Fruit fly (Drosophila melanogaster) whole organism, embryonic: ENCODE data around the gene Shc.

Source experiments
- Atf-2 ChIP-seq: fragments of 200-800 bp; sonication (Bioruptor generic); optimal IDR thresholded peaks from 2 replicates; lab custom pipeline; 2016; ENCODE audit warnings: missing biosample characterization, missing genetic modification characterization
- B-H2 ChIP-seq: fragments of 200-800 bp; sonication (Bioruptor generic); optimal IDR thresholded peaks from 2 replicates; lab custom pipeline; 2018; ENCODE audit warnings: missing biosample characterization, mild to moderate bottlenecking, missing genetic modification characterization
- Bgb ChIP-seq: fragments of 200-800 bp; sonication (Bioruptor generic); IDR thresholded peaks from 2 replicates; pipeline ENCODE4 v1.3.6; 2022; ENCODE audit warnings: missing biosample characterization, missing genetic modification characterization; ENCODE audit not compliant: partially characterized antibody
- Bteb2 ChIP-seq: fragments of 200-800 bp; sonication (Bioruptor generic); optimal IDR thresholded peaks from 2 replicates; lab custom pipeline; 2016; ENCODE audit warnings: missing biosample characterization, missing genetic modification characterization
- CG11723 ChIP-seq: fragments of 200-800 bp; sonication (Bioruptor generic); optimal IDR thresholded peaks from 2 replicates; lab custom pipeline; 2017; ENCODE audit warnings: missing biosample characterization, mild to moderate bottlenecking, missing genetic modification characterization
- CG12299 ChIP-seq: fragments of 200-800 bp; sonication (Bioruptor generic); optimal IDR thresholded peaks from 2 replicates; lab custom pipeline; 2018; ENCODE audit warnings: missing biosample characterization, mild to moderate bottlenecking, missing genetic modification characterization
- CG13894 ChIP-seq: fragments of 200-800 bp; sonication (Bioruptor generic); optimal IDR thresholded peaks from 3 replicates; lab custom pipeline; 2018; ENCODE audit warnings: missing biosample characterization, mild to moderate bottlenecking, missing genetic modification characterization, moderate library complexity
- CG14014 ChIP-seq: fragments of 200-800 bp; sonication (Bioruptor generic); IDR thresholded peaks from 2 replicates; pipeline ENCODE4 v1.3.6; 2022; ENCODE audit warnings: missing biosample characterization, missing genetic modification characterization
- CG17186 ChIP-seq: fragments of 200-800 bp; sonication (Bioruptor generic); optimal IDR thresholded peaks from 3 replicates; lab custom pipeline; 2017; ENCODE audit warnings: missing biosample characterization, missing genetic modification reagents, missing genetic modification characterization
- CG17385 ChIP-seq: fragments of 200-800 bp; sonication (Bioruptor generic); optimal IDR thresholded peaks from 3 replicates; lab custom pipeline; 2018; ENCODE audit warnings: missing biosample characterization, mild to moderate bottlenecking, missing genetic modification characterization
- CG18476 ChIP-seq: fragments of 200-800 bp; sonication (Bioruptor generic); optimal IDR thresholded peaks from 2 replicates; lab custom pipeline; 2016; ENCODE audit warnings: missing biosample characterization, mild to moderate bottlenecking, missing genetic modification characterization
- CG2116 ChIP-seq: fragments of 200-800 bp; sonication (Bioruptor generic); optimal IDR thresholded peaks from 3 replicates; lab custom pipeline; 2018; ENCODE audit warnings: missing biosample characterization, mild to moderate bottlenecking, missing genetic modification characterization
- CG31388 ChIP-seq: fragments of 200-800 bp; sonication (Bioruptor generic); optimal IDR thresholded peaks from 2 replicates; lab custom pipeline; 2016; ENCODE audit warnings: missing biosample characterization, missing genetic modification characterization
- CG34376 ChIP-seq: fragments of 200-800 bp; sonication (Bioruptor generic); optimal IDR thresholded peaks from 2 replicates; lab custom pipeline; 2018; ENCODE audit warnings: missing biosample characterization, mild to moderate bottlenecking, missing genetic modification characterization
- CG4820 ChIP-seq: fragments of 200-800 bp; sonication (Bioruptor generic); optimal IDR thresholded peaks from 3 replicates; lab custom pipeline; 2016; ENCODE audit warnings: missing biosample characterization, missing genetic modification characterization
- CG4854 ChIP-seq: fragments of 200-800 bp; sonication (Bioruptor generic); optimal IDR thresholded peaks from 2 replicates; lab custom pipeline; 2016; ENCODE audit warnings: missing biosample characterization, missing genetic modification characterization, inconsistent platforms
- CG7786 ChIP-seq: fragments of 200-800 bp; sonication (Bioruptor generic); optimal IDR thresholded peaks from 2 replicates; lab custom pipeline; 2016; ENCODE audit warnings: missing biosample characterization, missing genetic modification characterization
- CG8765 ChIP-seq: fragments of 200-800 bp; sonication (Bioruptor generic); IDR thresholded peaks from 2 replicates; pipeline ENCODE4 v1.3.6; 2022; ENCODE audit warnings: missing biosample characterization, missing genetic modification characterization
- CG8944 ChIP-seq: fragments of 200-800 bp; sonication (Bioruptor generic); optimal IDR thresholded peaks from 3 replicates; lab custom pipeline; 2016; ENCODE audit warnings: missing biosample characterization, missing genetic modification characterization
- CG9727 ChIP-seq: fragments of 200-800 bp; sonication (Bioruptor generic); optimal IDR thresholded peaks from 3 replicates; lab custom pipeline; 2017; ENCODE audit warnings: missing biosample characterization, mild to moderate bottlenecking, missing genetic modification characterization
- Chrac-16 ChIP-seq: fragments of 200-800 bp; sonication (Bioruptor generic); optimal IDR thresholded peaks from 3 replicates; lab custom pipeline; 2016; ENCODE audit warnings: missing biosample characterization, missing genetic modification characterization
- CoRest ChIP-seq: fragments of 200-800 bp; sonication (Bioruptor generic); optimal IDR thresholded peaks from 3 replicates; lab custom pipeline; 2018; ENCODE audit warnings: missing biosample characterization, mild to moderate bottlenecking, missing genetic modification characterization, moderate library complexity
- D19A ChIP-seq: fragments of 200-800 bp; optimal IDR thresholded peaks from 3 replicates; lab custom pipeline; 2019; ENCODE audit warnings: missing biosample characterization, mild to moderate bottlenecking, missing genetic modification characterization, moderate library complexity
- Dbx ChIP-seq: fragments of 200-800 bp; sonication (Bioruptor generic); IDR thresholded peaks from 3 replicates; pipeline ENCODE4 v1.3.6; 2022; ENCODE audit warnings: missing biosample characterization, missing genetic modification characterization
- Dip3 ChIP-seq: fragments of 200-800 bp; sonication (Bioruptor generic); optimal IDR thresholded peaks from 3 replicates; lab custom pipeline; 2016; ENCODE audit warnings: missing biosample characterization, missing genetic modification characterization
- ERR ChIP-seq: fragments of 200-800 bp; sonication (Bioruptor generic); optimal IDR thresholded peaks from 2 replicates; lab custom pipeline; 2016; ENCODE audit warnings: missing biosample characterization, missing genetic modification characterization
- Ets97D ChIP-seq: fragments of 200-800 bp; sonication (Bioruptor generic); optimal IDR thresholded peaks from 3 replicates; lab custom pipeline; 2016; ENCODE audit warnings: missing biosample characterization, missing genetic modification characterization
- Hr51 ChIP-seq, 2 experiments: fragments of 200-800 bp; sonication (Bioruptor generic); optimal IDR thresholded peaks; 2 replicates in 1 of 2; 3 replicates in 1 of 2; lab custom pipeline; 2016 to 2018; ENCODE audit warnings: missing biosample characterization in 2 of 2, missing genetic modification characterization in 2 of 2, mild to moderate bottlenecking in 1 of 2, moderate library complexity in 1 of 2
- NC2β ChIP-seq: fragments of 200-800 bp; sonication (Bioruptor generic); optimal IDR thresholded peaks from 2 replicates; lab custom pipeline; 2016; ENCODE audit warnings: missing biosample characterization, missing genetic modification characterization
- NfI ChIP-seq: fragments of 200-800 bp; sonication (Bioruptor generic); optimal IDR thresholded peaks from 3 replicates; lab custom pipeline; 2018; ENCODE audit warnings: missing biosample characterization, mild to moderate bottlenecking, missing genetic modification characterization, moderate library complexity
- Rfx ChIP-seq: fragments of 200-800 bp; sonication (Bioruptor generic); IDR thresholded peaks from 2 replicates; pipeline ENCODE4 v1.3.6; 2022; ENCODE audit warnings: missing biosample characterization, missing genetic modification characterization
- Scr ChIP-seq: fragments of 200-800 bp; sonication (Bioruptor generic); IDR thresholded peaks from 2 replicates; pipeline ENCODE4 v1.3.6; 2022; ENCODE audit warnings: missing biosample characterization, missing genetic modification characterization; ENCODE audit not compliant: partially characterized antibody
- caup ChIP-seq: fragments of 200-800 bp; sonication (Bioruptor generic); optimal IDR thresholded peaks from 3 replicates; lab custom pipeline; 2017; ENCODE audit warnings: missing biosample characterization, mild to moderate bottlenecking, missing genetic modification characterization, moderate library complexity; ENCODE audit not compliant: severe bottlenecking
- chinmo ChIP-seq: fragments of 200-800 bp; sonication (Bioruptor generic); IDR thresholded peaks from 4 replicates; pipeline ENCODE4 v1.3.6; 2022; ENCODE audit warnings: missing biosample characterization, missing genetic modification characterization; ENCODE audit not compliant: partially characterized antibody
- chn ChIP-seq: fragments of 200-800 bp; sonication (Bioruptor generic); optimal IDR thresholded peaks from 2 replicates; lab custom pipeline; 2016; ENCODE audit warnings: missing biosample characterization, missing genetic modification characterization
- fu2 ChIP-seq: fragments of 200-800 bp; sonication (Bioruptor generic); optimal IDR thresholded peaks from 2 replicates; lab custom pipeline; 2016; ENCODE audit warnings: missing biosample characterization, missing genetic modification characterization
- gem ChIP-seq: fragments of 200-800 bp; sonication (Bioruptor generic); optimal IDR thresholded peaks from 2 replicates; lab custom pipeline; 2019; ENCODE audit warnings: missing biosample characterization, mild to moderate bottlenecking, missing genetic modification characterization, moderate library complexity
- hth ChIP-seq: fragments of >200 bp; optimal IDR thresholded peaks from 2 replicates; lab custom pipeline; 2017; ENCODE audit warnings: inconsistent platforms
- inv ChIP-seq: fragments of 200-800 bp; sonication (Bioruptor generic); IDR thresholded peaks from 2 replicates; pipeline ENCODE4 v1.3.6; 2022; ENCODE audit warnings: missing biosample characterization, missing genetic modification characterization; ENCODE audit not compliant: partially characterized antibody
- kay ChIP-seq: fragments of 200-800 bp; sonication (Bioruptor generic); optimal IDR thresholded peaks from 2 replicates; lab custom pipeline; 2016; ENCODE audit warnings: missing biosample characterization, missing genetic modification characterization
- lbe ChIP-seq: fragments of 200-800 bp; sonication (Bioruptor generic); optimal IDR thresholded peaks from 2 replicates; lab custom pipeline; 2016; ENCODE audit warnings: missing biosample characterization, mild to moderate bottlenecking, missing genetic modification characterization
- mirr ChIP-seq: fragments of 200-800 bp; sonication (Bioruptor generic); optimal IDR thresholded peaks from 3 replicates; lab custom pipeline; 2018; ENCODE audit warnings: missing biosample characterization, mild to moderate bottlenecking, missing genetic modification characterization
- nmo ChIP-seq: fragments of 200-800 bp; sonication (Bioruptor generic); optimal IDR thresholded peaks from 2 replicates; lab custom pipeline; 2018; ENCODE audit warnings: missing biosample characterization, mild to moderate bottlenecking, missing genetic modification characterization, moderate library complexity
- sd ChIP-seq: fragments of 200-800 bp; sonication (Bioruptor generic); optimal IDR thresholded peaks from 3 replicates; lab custom pipeline; 2018; ENCODE audit warnings: missing biosample characterization, mild to moderate bottlenecking, missing genetic modification characterization, moderate library complexity
- sim ChIP-seq: fragments of 200-800 bp; sonication (Bioruptor generic); IDR thresholded peaks from 2 replicates; pipeline ENCODE4 v1.3.6; 2022; ENCODE audit warnings: missing biosample characterization, missing genetic modification characterization
- sob ChIP-seq: fragments of 200-800 bp; sonication (Bioruptor generic); IDR thresholded peaks from 2 replicates; pipeline ENCODE4 v1.3.6; 2022; ENCODE audit warnings: missing biosample characterization, missing genetic modification characterization
- tna ChIP-seq: fragments of 200-800 bp; sonication (Bioruptor generic); IDR thresholded peaks from 2 replicates; pipeline ENCODE4 v1.3.6; 2022; ENCODE audit warnings: missing biosample characterization, missing genetic modification characterization; ENCODE audit not compliant: partially characterized antibody
- unc-4 ChIP-seq: fragments of 200-800 bp; sonication (Bioruptor generic); IDR thresholded peaks from 2 replicates; pipeline ENCODE4 v1.3.6; 2022; ENCODE audit warnings: missing biosample characterization, missing genetic modification characterization; ENCODE audit not compliant: partially characterized antibody
- vfl ChIP-seq: fragments of 200-800 bp; sonication (Bioruptor generic); optimal IDR thresholded peaks from 2 replicates; lab custom pipeline; 2016; ENCODE audit warnings: missing biosample characterization, missing genetic modification characterization
- zfh2 ChIP-seq: fragments of 200-800 bp; sonication (Bioruptor generic); optimal IDR thresholded peaks from 2 replicates; lab custom pipeline; 2016; ENCODE audit warnings: missing biosample characterization, missing genetic modification characterization

Gene Shc

DNA sequence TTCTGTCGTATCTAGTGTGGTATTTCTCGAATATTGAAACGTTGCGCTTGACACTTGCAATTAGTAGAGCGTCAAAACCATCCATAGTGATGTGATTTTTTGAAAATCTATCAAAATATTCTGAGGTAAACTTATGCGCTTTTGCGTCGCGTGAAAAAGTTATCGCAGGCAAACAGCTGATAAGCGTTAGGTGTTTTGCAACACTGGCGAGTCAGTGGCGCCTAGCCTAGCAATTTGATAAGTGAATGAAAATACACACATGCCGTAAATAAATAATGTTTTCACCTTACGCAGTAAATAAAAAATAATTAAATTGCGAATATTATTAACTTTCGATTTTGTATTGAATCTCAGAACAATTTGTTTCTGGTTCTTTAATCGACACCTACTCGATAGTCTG lies 8.5 kb downstream of the Shc start, which contains the start of gene CG42526 (continued):
- TF ChIP-seq gem (tag; lab: Kevin White, UChicago) (peak; percentile 52), Scr (peak; percentile 57), CG11723 (GFP tag; lab: Kevin White, UChicago) (peak; percentile 33), mirr (no peak), Rfx (peak; percentile 70), vfl (GFP tag; lab: Kevin White, UChicago) (peak; percentile 61), CG7786 (GFP tag; lab: Kevin White, UChicago) (peak; percentile 30), CG4854 (GFP tag; lab: Kevin White, UChicago) (peak; percentile 34), tna (GFP tag; lab: Robert Waterston, UW) (no peak), CG14014 (GFP tag; lab: Robert Waterston, UW) (peak; percentile 73), NfI (GFP tag; lab: Kevin White, UChicago) (peak; percentile 31), CG4820 (GFP tag; lab: Kevin White, UChicago) (no peak), CG12299 (tag; lab: Kevin White, UChicago) (peak; percentile 28), CoRest (tag; lab: Kevin White, UChicago) (peak; percentile 35), CG17385 (GFP tag; lab: Kevin White, UChicago) (peak; percentile 49), Bgb (GFP tag; lab: Robert Waterston, UW) (peak; percentile 62; the same call in 1 of the 2 replicates), CG18476 (GFP tag; lab: Kevin White, UChicago) (no peak), sd (tag; lab: Kevin White, UChicago) (peak; percentile 36), nmo (GFP tag; lab: Kevin White, UChicago) (peak; percentile 34), Atf-2 (GFP tag; lab: Kevin White, UChicago) (peak; percentile 22), chn (no peak), fu2 (GFP tag; lab: Kevin White, UChicago) (peak; percentile 6), CG31388 (no peak), Bteb2 (GFP tag; lab: Kevin White, UChicago) (no peak), lbe (GFP tag; lab: Kevin White, UChicago) (peak; percentile 36), sob (GFP tag; lab: Robert Waterston, UW) (peak; percentile 59), inv (GFP tag; lab: Robert Waterston, UW) (peak; percentile 45; the same call in 1 of the 2 replicates), hth (lab: Kevin White, UChicago) (no peak), zfh2 (GFP tag; lab: Kevin White, UChicago) (peak; percentile 63), NC2β (GFP tag; lab: Kevin White, UChicago) (peak; percentile 24), B-H2 (GFP tag; lab: Kevin White, UChicago) (peak; percentile 19), D19A (tag; lab: Kevin White, UChicago) (no peak), Hr51 (GFP tag; optimal IDR thresholded peaks at IDR 0.05; lab: Kevin White, UChicago) (peak; percentile 28 to 50), kay (GFP tag; lab: Kevin White, UChicago) (no peak), CG2116 (GFP tag; lab: Kevin White, UChicago) (peak; percentile 71), Ets97D (peak; percentile 34), CG9727 (peak; percentile 17), CG17186 (peak; percentile 96), ERR (GFP tag; lab: Kevin White, UChicago) (no peak), CG8944 (peak; percentile 30), Dip3 (GFP tag; lab: Kevin White, UChicago) (peak; percentile 56), sim (GFP tag; lab: Robert Waterston, UW) (no peak), CG13894 (tag; lab: Kevin White, UChicago) (peak; percentile 4), Chrac-16 (GFP tag; lab: Kevin White, UChicago) (peak; percentile 36), unc-4 (GFP tag; lab: Robert Waterston, UW) (peak; percentile 74), caup (GFP tag; lab: Kevin White, UChicago) (peak; percentile 39), CG8765 (GFP tag; lab: Robert Waterston, UW) (no peak), Dbx (GFP tag; lab: Robert Waterston, UW) (peak; percentile 39; the same call in 1 of the 3 replicates), CG34376 (peak; percentile 10), chinmo (GFP tag; lab: Robert Waterston, UW) (0 out of 4 replicates have a peak, but pooled peaks have one; percentile 5)
